Fruit fly (Drosophila melanogaster) whole organism, embryonic: ENCODE results near the gene CG3224.
A peak's percentile ranks its signal among the peaks of the same experiment; 100 is the strongest.

ENCODE experiments used
- Atf3 ChIP-seq: fragments of 200-800 bp; sonication (Bioruptor generic); optimal IDR thresholded peaks from 3 replicates; lab custom pipeline; 2016; ENCODE audit warnings: missing biosample characterization, missing genetic modification characterization
- BEAF-32 ChIP-seq: fragments of 200-800 bp; sonication (Bioruptor generic); optimal IDR thresholded peaks from 3 replicates; lab custom pipeline; 2017; ENCODE audit warnings: missing biosample characterization, missing genetic modification characterization, mild to moderate bottlenecking, moderate library complexity, missing genetic modification reagents
- CG10147 ChIP-seq: fragments of 200-800 bp; sonication (Bioruptor generic); optimal IDR thresholded peaks from 2 replicates; lab custom pipeline; 2019; ENCODE audit warnings: missing biosample characterization, mild to moderate bottlenecking, missing genetic modification characterization, moderate library complexity
- CG1024 ChIP-seq: fragments of 200-800 bp; sonication (Bioruptor generic); IDR thresholded peaks from 2 replicates; pipeline ENCODE4 v1.3.6; 2022; ENCODE audit warnings: missing biosample characterization, missing genetic modification characterization
- CG12071 ChIP-seq: fragments of 200-800 bp; sonication (Bioruptor generic); optimal IDR thresholded peaks from 3 replicates; lab custom pipeline; 2018; ENCODE audit warnings: missing biosample characterization, mild to moderate bottlenecking, missing genetic modification characterization
- CG1233 ChIP-seq: fragments of 200-800 bp; sonication (Bioruptor generic); optimal IDR thresholded peaks from 4 replicates; lab custom pipeline; 2018; ENCODE audit warnings: missing biosample characterization, mild to moderate bottlenecking, missing genetic modification characterization
- CG12659 ChIP-seq: fragments of 200-800 bp; sonication (Bioruptor generic); optimal IDR thresholded peaks from 3 replicates; lab custom pipeline; 2017; ENCODE audit warnings: mild to moderate bottlenecking, missing biosample characterization, missing genetic modification reagents, missing genetic modification characterization
- CG13775 ChIP-seq: fragments of 200-800 bp; sonication (Bioruptor generic); optimal IDR thresholded peaks from 3 replicates; lab custom pipeline; 2017; ENCODE audit warnings: missing biosample characterization, mild to moderate bottlenecking, missing genetic modification characterization
- CG15011 ChIP-seq: fragments of 200-800 bp; sonication (Bioruptor generic); optimal IDR thresholded peaks from 3 replicates; lab custom pipeline; 2018; ENCODE audit warnings: missing biosample characterization, mild to moderate bottlenecking, missing genetic modification characterization
- CG16863 ChIP-seq: fragments of 200-800 bp; sonication (Bioruptor generic); optimal IDR thresholded peaks from 3 replicates; lab custom pipeline; 2016; ENCODE audit warnings: missing biosample characterization, missing genetic modification characterization
- CG3065 ChIP-seq: fragments of 200-800 bp; sonication (Bioruptor generic); optimal IDR thresholded peaks from 2 replicates; lab custom pipeline; 2016; ENCODE audit warnings: missing biosample characterization, missing genetic modification characterization
- CG31365 ChIP-seq: fragments of 200-800 bp; sonication (Bioruptor generic); optimal IDR thresholded peaks from 2 replicates; lab custom pipeline; 2018; ENCODE audit warnings: missing biosample characterization, mild to moderate bottlenecking, missing genetic modification characterization
- CG3407 ChIP-seq: fragments of 200-800 bp; sonication (Bioruptor generic); optimal IDR thresholded peaks from 2 replicates; lab custom pipeline; 2018; ENCODE audit warnings: missing biosample characterization, mild to moderate bottlenecking, missing genetic modification characterization
- CG3838 ChIP-seq: fragments of 200-800 bp; sonication (Bioruptor generic); optimal IDR thresholded peaks from 3 replicates; lab custom pipeline; 2016; ENCODE audit warnings: missing biosample characterization, missing genetic modification characterization
- CG4404 ChIP-seq: fragments of 200-800 bp; sonication (Bioruptor generic); IDR thresholded peaks from 2 replicates; pipeline ENCODE4 v1.3.6; 2022; ENCODE audit warnings: missing biosample characterization, missing genetic modification characterization
- CG4730 ChIP-seq: fragments of 200-800 bp; sonication (Bioruptor generic); IDR thresholded peaks from 2 replicates; pipeline ENCODE4 v1.3.6; 2022; ENCODE audit warnings: missing biosample characterization, missing genetic modification characterization
- CG4820 ChIP-seq: fragments of 200-800 bp; sonication (Bioruptor generic); optimal IDR thresholded peaks from 3 replicates; lab custom pipeline; 2016; ENCODE audit warnings: missing biosample characterization, missing genetic modification characterization
- CG4854 ChIP-seq: fragments of 200-800 bp; sonication (Bioruptor generic); optimal IDR thresholded peaks from 2 replicates; lab custom pipeline; 2016; ENCODE audit warnings: missing biosample characterization, missing genetic modification characterization, inconsistent platforms
- CG5180 ChIP-seq: fragments of 200-800 bp; sonication (Bioruptor generic); optimal IDR thresholded peaks from 3 replicates; lab custom pipeline; 2017; ENCODE audit warnings: missing biosample characterization, missing genetic modification characterization, mild to moderate bottlenecking, moderate library complexity, missing genetic modification reagents
- CG5245 ChIP-seq: fragments of 200-800 bp; sonication (Bioruptor generic); optimal IDR thresholded peaks from 3 replicates; lab custom pipeline; 2016; ENCODE audit warnings: missing biosample characterization, missing genetic modification characterization
- CG6272 ChIP-seq: fragments of 200-800 bp; sonication (Bioruptor generic); IDR thresholded peaks from 2 replicates; pipeline ENCODE4 v1.3.6; 2022; ENCODE audit warnings: missing biosample characterization, missing genetic modification characterization
- CG6854 ChIP-seq: fragments of 200-800 bp; sonication (Bioruptor generic); optimal IDR thresholded peaks from 3 replicates; lab custom pipeline; 2017; ENCODE audit warnings: missing biosample characterization, mild to moderate bottlenecking, missing genetic modification characterization
- CG7271 ChIP-seq: fragments of 200-800 bp; sonication (Bioruptor generic); optimal IDR thresholded peaks from 2 replicates; lab custom pipeline; 2018; ENCODE audit warnings: missing biosample characterization, mild to moderate bottlenecking, missing genetic modification characterization, moderate library complexity
- CG7357 ChIP-seq: fragments of 200-800 bp; sonication (Bioruptor generic); IDR thresholded peaks from 3 replicates; pipeline ENCODE4 v1.3.6; 2022; ENCODE audit warnings: missing biosample characterization, missing genetic modification characterization
- CG7556 ChIP-seq: fragments of 200-800 bp; sonication (Bioruptor generic); optimal IDR thresholded peaks from 2 replicates; lab custom pipeline; 2017; ENCODE audit warnings: missing biosample characterization, mild to moderate bottlenecking, missing genetic modification characterization
- CG9215 ChIP-seq: fragments of 200-800 bp; sonication (Bioruptor generic); IDR thresholded peaks from 2 replicates; pipeline ENCODE4 v1.3.6; 2022; ENCODE audit warnings: missing biosample characterization, missing genetic modification characterization
- Dbx ChIP-seq: fragments of 200-800 bp; sonication (Bioruptor generic); IDR thresholded peaks from 3 replicates; pipeline ENCODE4 v1.3.6; 2022; ENCODE audit warnings: missing biosample characterization, missing genetic modification characterization
- Dip2 ChIP-seq: fragments of 200-800 bp; sonication (Bioruptor generic); IDR thresholded peaks from 2 replicates; pipeline ENCODE4 v1.3.6; 2022; ENCODE audit warnings: missing biosample characterization, missing genetic modification characterization
- ERR ChIP-seq: fragments of 200-800 bp; sonication (Bioruptor generic); optimal IDR thresholded peaks from 2 replicates; lab custom pipeline; 2016; ENCODE audit warnings: missing biosample characterization, missing genetic modification characterization
- Hr3 ChIP-seq: fragments of 200-800 bp; sonication (Bioruptor generic); optimal IDR thresholded peaks from 3 replicates; lab custom pipeline; 2016; ENCODE audit warnings: missing biosample characterization, missing genetic modification characterization
- Hr51 ChIP-seq, 2 experiments: fragments of 200-800 bp; sonication (Bioruptor generic); optimal IDR thresholded peaks; 2 replicates in 1 of 2; 3 replicates in 1 of 2; lab custom pipeline; 2016 to 2018; ENCODE audit warnings: missing biosample characterization in 2 of 2, missing genetic modification characterization in 2 of 2, mild to moderate bottlenecking in 1 of 2, moderate library complexity in 1 of 2
- Opbp ChIP-seq: fragments of 200-800 bp; sonication (Bioruptor generic); IDR thresholded peaks from 3 replicates; pipeline ENCODE4 v1.3.6; 2022; ENCODE audit warnings: missing biosample characterization, missing genetic modification characterization; ENCODE audit not compliant: partially characterized antibody
- Ptx1 ChIP-seq: fragments of 200-800 bp; sonication (Bioruptor generic); IDR thresholded peaks from 2 replicates; pipeline ENCODE4 v1.3.6; 2022; ENCODE audit warnings: missing biosample characterization, missing genetic modification characterization
- Six4 ChIP-seq: fragments of 200-800 bp; sonication (Bioruptor generic); optimal IDR thresholded peaks from 2 replicates; lab custom pipeline; 2016; ENCODE audit warnings: missing biosample characterization, missing genetic modification characterization
- Sox100B ChIP-seq: fragments of 200-800 bp; sonication (Bioruptor generic); optimal IDR thresholded peaks from 3 replicates; lab custom pipeline; 2018; ENCODE audit warnings: missing biosample characterization, mild to moderate bottlenecking, missing genetic modification characterization
- TFAM ChIP-seq: fragments of 200-800 bp; sonication (Bioruptor generic); optimal IDR thresholded peaks from 2 replicates; lab custom pipeline; 2017; ENCODE audit warnings: missing biosample characterization, missing genetic modification characterization, inconsistent platforms
- bigmax ChIP-seq: fragments of 200-800 bp; sonication (Bioruptor generic); optimal IDR thresholded peaks from 2 replicates; lab custom pipeline; 2018; ENCODE audit warnings: missing biosample characterization, mild to moderate bottlenecking, missing genetic modification characterization
- br ChIP-seq: fragments of >200 bp; optimal IDR thresholded peaks from 2 replicates; lab custom pipeline; 2017
- bsh ChIP-seq, 2 experiments: fragments of 200-800 bp; sonication (Bioruptor generic); optimal IDR thresholded peaks; 2 replicates each; lab custom pipeline; 2017 to 2018; ENCODE audit warnings: mild to moderate bottlenecking in 2 of 2, missing biosample characterization in 2 of 2, missing genetic modification characterization in 2 of 2, moderate library complexity in 1 of 2
- cad ChIP-seq: fragments of >200 bp; optimal IDR thresholded peaks from 2 replicates; lab custom pipeline; 2017; ENCODE audit warnings: missing biosample characterization, missing genetic modification characterization
- dati ChIP-seq: fragments of 200-800 bp; sonication (Bioruptor generic); IDR thresholded peaks from 2 replicates; pipeline ENCODE4 v1.3.6; 2022; ENCODE audit warnings: missing biosample characterization, missing genetic modification characterization
- ftz-f1 ChIP-seq: fragments of 200-800 bp; sonication (Bioruptor generic); optimal IDR thresholded peaks from 2 replicates; lab custom pipeline; 2016; ENCODE audit warnings: missing biosample characterization, missing genetic modification characterization
- inv ChIP-seq: fragments of 200-800 bp; sonication (Bioruptor generic); IDR thresholded peaks from 2 replicates; pipeline ENCODE4 v1.3.6; 2022; ENCODE audit warnings: missing biosample characterization, missing genetic modification characterization; ENCODE audit not compliant: partially characterized antibody
- jing ChIP-seq: fragments of 200-800 bp; sonication (Bioruptor generic); optimal IDR thresholded peaks from 2 replicates; lab custom pipeline; 2018; ENCODE audit warnings: missing biosample characterization, mild to moderate bottlenecking, missing genetic modification characterization
- org-1 ChIP-seq: fragments of 200-800 bp; sonication (Bioruptor generic); optimal IDR thresholded peaks from 2 replicates; lab custom pipeline; 2017; ENCODE audit warnings: missing biosample characterization, missing genetic modification characterization
- pita ChIP-seq: fragments of 200-800 bp; sonication (Bioruptor generic); optimal IDR thresholded peaks from 2 replicates; lab custom pipeline; 2017; ENCODE audit warnings: missing biosample characterization, mild to moderate bottlenecking, missing genetic modification characterization
- sna ChIP-seq: fragments of 200-800 bp; sonication (Bioruptor generic); IDR thresholded peaks from 2 replicates; pipeline ENCODE4 v1.3.6; 2022; ENCODE audit warnings: missing biosample characterization, missing genetic modification characterization; ENCODE audit not compliant: partially characterized antibody
- stwl ChIP-seq: fragments of 200-800 bp; sonication (Bioruptor generic); optimal IDR thresholded peaks from 3 replicates; lab custom pipeline; 2018; ENCODE audit warnings: missing biosample characterization, mild to moderate bottlenecking, missing genetic modification characterization, moderate library complexity
- tin ChIP-seq: fragments of 200-800 bp; sonication (Bioruptor generic); optimal IDR thresholded peaks from 3 replicates; lab custom pipeline; 2016; ENCODE audit warnings: missing biosample characterization, missing genetic modification characterization
- vfl ChIP-seq: fragments of 200-800 bp; sonication (Bioruptor generic); optimal IDR thresholded peaks from 2 replicates; lab custom pipeline; 2016; ENCODE audit warnings: missing biosample characterization, missing genetic modification characterization
- vvl ChIP-seq: fragments of 200-800 bp; sonication (Bioruptor generic); IDR thresholded peaks from 2 replicates; pipeline ENCODE4 v1.3.6; 2022; ENCODE audit warnings: missing biosample characterization, missing genetic modification characterization
- zfh2 ChIP-seq: fragments of 200-800 bp; sonication (Bioruptor generic); optimal IDR thresholded peaks from 2 replicates; lab custom pipeline; 2016; ENCODE audit warnings: missing biosample characterization, missing genetic modification characterization

The CG3224 gene

dm6 chrX:6614266-6614665 lies 47.0 kb downstream of the CG3224 start (continued):
- TF ChIP-seq CG3065 (GFP tag; lab: Kevin White, UChicago) (peak; percentile 10), CG7271 (no peak), CG5180 (GFP tag; lab: Kevin White, UChicago) (peak; percentile 29), zfh2 (no peak), sna (GFP tag; lab: Robert Waterston, UW) (no peak), CG16863 (GFP tag; lab: Kevin White, UChicago) (no peak), pita (GFP tag; lab: Kevin White, UChicago) (no peak), CG1024 (GFP tag; lab: Robert Waterston, UW) (no peak), CG6854 (GFP tag; lab: Kevin White, UChicago) (peak; percentile 45), Ptx1 (no peak), Dip2 (GFP tag; lab: Robert Waterston, UW) (no peak), Opbp (GFP tag; lab: Robert Waterston, UW) (no peak), BEAF-32 (GFP tag; lab: Kevin White, UChicago) (no peak), Six4 (GFP tag; lab: Kevin White, UChicago) (no peak), CG4854 (GFP tag; lab: Kevin White, UChicago) (peak; percentile 5), CG3838 (no peak), CG15011 (peak; percentile 55), CG12659 (GFP tag; lab: Kevin White, UChicago) (no peak), CG10147 (GFP tag; lab: Kevin White, UChicago) (no peak), bigmax (GFP tag; lab: Kevin White, UChicago) (no peak), CG4730 (GFP tag; lab: Robert Waterston, UW) (no peak), Hr51 (GFP tag; optimal IDR thresholded peaks at IDR 0.05; lab: Kevin White, UChicago) (peak in 1 of 2 experiments; percentile 8), bsh (GFP tag; optimal IDR thresholded peaks at IDR 0.05; lab: Kevin White, UChicago) (peak in 1 of 2 experiments; percentile 30), Hr3 (GFP tag; lab: Kevin White, UChicago) (no peak), jing (GFP tag; lab: Kevin White, UChicago) (no peak), CG3407 (GFP tag; lab: Kevin White, UChicago) (peak; percentile 52), CG5245 (GFP tag; lab: Kevin White, UChicago) (no peak), Dbx (GFP tag; lab: Robert Waterston, UW) (no peak), stwl (tag; lab: Kevin White, UChicago) (no peak), CG9215 (GFP tag; lab: Robert Waterston, UW) (no peak), Sox100B (peak; percentile 45), ERR (no peak), inv (GFP tag; lab: Robert Waterston, UW) (no peak), tin (GFP tag; lab: Kevin White, UChicago) (no peak), TFAM (GFP tag; lab: Kevin White, UChicago) (no peak), CG13775 (GFP tag; lab: Kevin White, UChicago) (no peak), ftz-f1 (GFP tag; lab: Kevin White, UChicago) (no peak), CG6272 (GFP tag; lab: Robert Waterston, UW) (no peak), vvl (peak; percentile 34; the same call in 1 of the 2 replicates), dati (no peak), CG1233 (GFP tag; lab: Kevin White, UChicago) (peak; percentile 34), CG7357 (no peak), vfl (GFP tag; lab: Kevin White, UChicago) (no peak), Atf3 (no peak), br (lab: Kevin White, UChicago) (no peak), CG4404 (GFP tag; lab: Robert Waterston, UW) (no peak), CG31365 (tag; lab: Kevin White, UChicago) (peak; percentile 45), cad (no peak), org-1 (peak; percentile 47), CG4820 (no peak), CG7556 (peak; percentile 10), CG12071 (GFP tag; lab: Kevin White, UChicago) (peak; percentile 68)
